3 fruit fly cellular contexts compared by ENCODE assay signal in genomic region chr3R:15508631-15509030, dm6.
TF ChIP-seq lines count a peak whose summit lies in the region.

TSS of gene CG44014 (minus strand) at chr3R:15508886.

- no peak for TF ChIP-seq CTCF in whole organism, embryonic (GFP tag; optimal IDR thresholded peaks at IDR 0.05; lab: Kevin White, UChicago)

TF ChIP-seq in whole organism, adult, 20 proteins besides CTCF, POLR2A, EP300 and RAD21:
- peak; percentile 33 for TF ChIP-seq kay (GFP tag; lab: Kevin White, UChicago; ENCODE audit: borderline replicate concordance)
- TF ChIP-seq bab1 (GFP tag; optimal IDR thresholded peaks at IDR 0.05; lab: Kevin White, UChicago), result no peak
- TF ChIP-seq CG12768 (GFP tag; optimal IDR thresholded peaks at IDR 0.05; lab: Kevin White, UChicago), result peak; percentile 4
- peak; percentile 49 for TF ChIP-seq cic (GFP tag; optimal IDR thresholded peaks at IDR 0.05; lab: Kevin White, UChicago)
TF ChIP-seq in whole organism, adult: peak in this region for 3.

TF ChIP-seq in whole organism, embryonic, 481 proteins besides CTCF, POLR2A, EP300 and RAD21:
- TF ChIP-seq TFAM (GFP tag; optimal IDR thresholded peaks at IDR 0.05; lab: Kevin White, UChicago) (no peak), Jarid2 (GFP tag; optimal IDR thresholded peaks at IDR 0.05; lab: Kevin White, UChicago) (no peak), exex (tag; optimal IDR thresholded peaks at IDR 0.05; lab: Kevin White, UChicago) (peak; percentile 35), zf30C (GFP tag; optimal IDR thresholded peaks at IDR 0.05; lab: Kevin White, UChicago) (no peak), Optix (GFP tag; IDR thresholded peaks at IDR 0.05; lab: Robert Waterston, UW) (no peak)
TF ChIP-seq in whole organism, embryonic: peak in this region for 1.

TF ChIP-seq in whole organism, prepupa, 60 proteins besides CTCF, POLR2A, EP300 and RAD21:
- TF ChIP-seq svp (GFP tag; lab: Kevin White, UChicago) (peak; percentile 91), CG34406 (GFP tag; optimal IDR thresholded peaks at IDR 0.05; lab: Kevin White, UChicago) (no peak), Ets21C (GFP tag; optimal IDR thresholded peaks at IDR 0.05; lab: Kevin White, UChicago) (no peak), Eip93F (GFP tag; optimal IDR thresholded peaks at IDR 0.05; lab: Kevin White, UChicago) (no peak), vri (GFP tag; optimal IDR thresholded peaks at IDR 0.05; lab: Kevin White, UChicago) (peak; percentile 86), CG8319 (GFP tag; optimal IDR thresholded peaks at IDR 0.05; lab: Kevin White, UChicago) (no peak), CG11902 (GFP tag; optimal IDR thresholded peaks at IDR 0.05; lab: Kevin White, UChicago) (no peak), Eip78C (GFP tag; lab: Kevin White, UChicago) (peak; percentile 12)
